Fruit fly (Drosophila melanogaster) whole organism, embryonic: ENCODE results near the gene CG13829.

Experiments
- CG31365 ChIP-seq: fragments of 200-800 bp; sonication (Bioruptor generic); optimal IDR thresholded peaks from 2 replicates; lab custom pipeline; 2018; ENCODE audit warnings: missing biosample characterization, mild to moderate bottlenecking, missing genetic modification characterization
- CG34422 ChIP-seq: fragments of 200-800 bp; sonication (Bioruptor generic); IDR thresholded peaks from 3 replicates; pipeline ENCODE4 v1.3.6; 2022; ENCODE audit warnings: missing biosample characterization, missing genetic modification characterization
- CG8478 ChIP-seq: fragments of >200 bp; optimal IDR thresholded peaks from 2 replicates; lab custom pipeline; 2018
- ro ChIP-seq: fragments of 200-800 bp; sonication (Bioruptor generic); IDR thresholded peaks from 2 replicates; pipeline ENCODE4 v1.3.6; 2022; ENCODE audit warnings: missing biosample characterization, missing genetic modification characterization
- stc ChIP-seq: fragments of 200-800 bp; sonication (Bioruptor generic); IDR thresholded peaks from 2 replicates; pipeline ENCODE4 v1.3.6; 2022; ENCODE audit warnings: missing biosample characterization, missing genetic modification characterization

DNA sequence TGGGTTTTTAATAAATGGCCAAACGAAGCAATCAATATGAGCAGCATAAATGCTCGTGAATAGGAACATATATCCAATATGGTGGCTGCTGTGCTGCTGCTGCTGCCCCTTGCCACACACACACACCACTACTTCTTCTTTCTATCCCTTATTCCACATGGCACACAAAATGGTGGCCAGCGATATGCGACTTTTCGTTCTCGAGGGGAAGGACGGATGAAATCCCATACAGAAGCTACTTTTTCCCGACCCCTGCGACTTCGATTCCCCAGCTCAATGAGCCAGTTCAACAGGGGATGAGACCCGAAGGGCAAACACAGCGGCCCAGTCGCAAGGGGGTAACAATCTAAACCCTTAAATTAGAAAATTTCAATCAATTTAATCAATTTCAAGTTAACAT, 46.1 kb upstream of the CG13829 start:
- TF ChIP-seq CG8478 (lab: Kevin White, UChicago), result no peak
- no peak for TF ChIP-seq CG34422 (GFP tag; lab: Robert Waterston, UW)
- no peak for TF ChIP-seq stc (GFP tag; lab: Robert Waterston, UW)
- TF ChIP-seq CG31365 (tag; lab: Kevin White, UChicago), result no peak
- TF ChIP-seq ro (GFP tag; lab: Robert Waterston, UW), result no peak
